Worm (Caenorhabditis elegans) whole organism, midembryonic: ENCODE measurements around the gene raga-1.

Experiments
- T22C8.4 ChIP-seq: fragments of 200-800 bp; sonication (Bioruptor generic); IDR thresholded peaks from 2 replicates; pipeline ENCODE4 v1.3.6; 2022; ENCODE audit warnings: missing genetic modification characterization, missing compliant biosample characterization
- cog-1 ChIP-seq: sonication (generic microtip); optimal IDR thresholded peaks from 2 replicates; lab custom pipeline; 2016; ENCODE audit warnings: missing genetic modification characterization, missing compliant biosample characterization
- flt-1 ChIP-seq: fragments of 200-800 bp; sonication (Bioruptor generic); IDR thresholded peaks from 2 replicates; pipeline ENCODE4 v1.3.6; 2022; ENCODE audit warnings: missing genetic modification characterization, missing compliant biosample characterization
- med-1 ChIP-seq: sonication (generic microtip); optimal IDR thresholded peaks from 2 replicates; lab custom pipeline; 2017; ENCODE audit warnings: missing genetic modification characterization, mild to moderate bottlenecking, missing compliant biosample characterization, antibody characterized with exemption, missing genetic modification reagents; ENCODE audit not compliant: insufficient read depth
- ref-1 ChIP-seq: fragments of 200-800 bp; sonication (Bioruptor generic); conservative IDR thresholded peaks from 2 replicates; pipeline ENCODE4 v1.3.6; 2022; ENCODE audit warnings: missing genetic modification reagents, missing genetic modification characterization, missing compliant biosample characterization
- ztf-23 ChIP-seq: fragments of 200-800 bp; sonication (Bioruptor generic); IDR thresholded peaks from 2 replicates; pipeline ENCODE4 v1.3.6; 2022; ENCODE audit warnings: missing genetic modification reagents, missing genetic modification characterization, missing compliant biosample characterization
- ztf-29 ChIP-seq: fragments of 200-800 bp; sonication (Bioruptor generic); IDR thresholded peaks from 2 replicates; pipeline ENCODE4 v1.3.6; 2022; ENCODE audit warnings: missing genetic modification reagents, missing genetic modification characterization, missing compliant biosample characterization

DNA sequence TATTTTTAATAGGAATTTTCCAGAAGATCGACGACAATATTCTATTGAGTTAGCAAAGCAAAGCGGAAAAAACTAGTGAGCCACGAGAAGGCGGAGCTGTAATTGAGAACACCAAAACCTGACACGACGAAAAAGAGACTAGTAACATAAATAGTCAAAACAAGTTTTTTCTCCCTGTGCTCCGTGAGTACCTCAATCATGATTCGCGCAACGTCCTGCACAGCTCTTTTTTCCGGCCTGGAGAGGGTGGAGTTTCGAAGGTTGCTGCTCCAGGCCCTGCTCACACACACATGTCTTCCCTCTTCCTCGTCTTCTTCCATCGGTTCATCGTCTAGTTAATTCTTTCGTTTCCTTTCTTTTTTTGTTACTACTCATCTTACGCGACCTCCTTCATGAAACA is 50.4 kb downstream of the raga-1 start, which contains the start of gene clh-2:
- no peak for TF ChIP-seq flt-1 (GFP tag; lab: Robert Waterston, UW)
- TF ChIP-seq ref-1 (GFP tag; lab: Robert Waterston, UW) = no peak
- TF ChIP-seq T22C8.4 (GFP tag; lab: Robert Waterston, UW) = no peak
- no peak for TF ChIP-seq med-1
- no peak for TF ChIP-seq ztf-23 (GFP tag; lab: Robert Waterston, UW)
- TF ChIP-seq ztf-29 (GFP tag; lab: Robert Waterston, UW) = no peak
- no peak for TF ChIP-seq cog-1 (tag; lab: Kevin White, UChicago)
